Fruit fly (Drosophila melanogaster) whole organism, adult: Measurements from ENCODE around the gene TTLL3A.

ENCODE experiments used
- Hr96 ChIP-seq: fragments of 200-800 bp; sonication (Bioruptor generic); optimal IDR thresholded peaks from 2 replicates; lab custom pipeline; 2016; ENCODE audit warnings: missing biosample characterization, missing genetic modification characterization
- Mnt ChIP-seq: fragments of 200-800 bp; sonication (Bioruptor generic); optimal IDR thresholded peaks from 2 replicates; lab custom pipeline; 2016; ENCODE audit warnings: missing biosample characterization, mild to moderate bottlenecking, missing genetic modification characterization

- TF ChIP-seq Mnt (GFP tag; lab: Kevin White, UChicago) (no peak), Hr96 (GFP tag; lab: Kevin White, UChicago) (no peak)
These were observed 7.4 kb downstream of the TTLL3A start, which contains the start of gene TTLL3B for dm6 chr2L:6732566-6732965.
